Fruit fly (Drosophila melanogaster) whole organism, embryonic: ENCODE data around the gene bsh.

Experiments
- ATbp ChIP-seq: fragments of 200-800 bp; sonication (Bioruptor generic); optimal IDR thresholded peaks from 2 replicates; lab custom pipeline; 2017; ENCODE audit warnings: missing biosample characterization, mild to moderate bottlenecking, missing genetic modification characterization, missing genetic modification reagents
- Blimp-1 ChIP-seq: fragments of 200-800 bp; sonication (Bioruptor generic); optimal IDR thresholded peaks from 3 replicates; lab custom pipeline; 2018; ENCODE audit warnings: missing biosample characterization, missing genetic modification characterization, mild to moderate bottlenecking, moderate library complexity, missing genetic modification reagents
- CG1024 ChIP-seq: fragments of 200-800 bp; sonication (Bioruptor generic); IDR thresholded peaks from 2 replicates; pipeline ENCODE4 v1.3.6; 2022; ENCODE audit warnings: missing biosample characterization, missing genetic modification characterization
- CG10654 ChIP-seq: fragments of 200-800 bp; sonication (Bioruptor generic); optimal IDR thresholded peaks from 2 replicates; lab custom pipeline; 2016; ENCODE audit warnings: missing biosample characterization, missing genetic modification characterization
- CG10979 ChIP-seq: fragments of 200-800 bp; sonication (Bioruptor generic); optimal IDR thresholded peaks from 2 replicates; lab custom pipeline; 2018; ENCODE audit warnings: missing biosample characterization, mild to moderate bottlenecking, missing genetic modification characterization, moderate library complexity
- CG1233 ChIP-seq: fragments of 200-800 bp; sonication (Bioruptor generic); optimal IDR thresholded peaks from 4 replicates; lab custom pipeline; 2018; ENCODE audit warnings: missing biosample characterization, mild to moderate bottlenecking, missing genetic modification characterization
- CG12659 ChIP-seq: fragments of 200-800 bp; sonication (Bioruptor generic); optimal IDR thresholded peaks from 3 replicates; lab custom pipeline; 2017; ENCODE audit warnings: mild to moderate bottlenecking, missing biosample characterization, missing genetic modification reagents, missing genetic modification characterization
- CG16813 ChIP-seq: fragments of 200-800 bp; sonication (Bioruptor generic); IDR thresholded peaks from 3 replicates; pipeline ENCODE4 v1.3.6; 2022; ENCODE audit warnings: missing biosample characterization, missing genetic modification characterization; ENCODE audit not compliant: partially characterized antibody
- CG17328 ChIP-seq: fragments of 200-800 bp; sonication (Bioruptor generic); IDR thresholded peaks from 2 replicates; pipeline ENCODE4 v1.3.6; 2022; ENCODE audit warnings: missing biosample characterization, missing genetic modification characterization
- CG17359 ChIP-seq: fragments of 200-800 bp; sonication (Bioruptor generic); optimal IDR thresholded peaks from 3 replicates; lab custom pipeline; 2018; ENCODE audit warnings: missing biosample characterization, mild to moderate bottlenecking, missing genetic modification characterization, moderate library complexity
- CG17612 ChIP-seq: fragments of 200-800 bp; sonication (Bioruptor generic); IDR thresholded peaks from 2 replicates; pipeline ENCODE4 v1.3.6; 2022; ENCODE audit warnings: missing biosample characterization, missing genetic modification characterization
- CG18011 ChIP-seq: fragments of 200-800 bp; sonication (Bioruptor generic); optimal IDR thresholded peaks from 2 replicates; lab custom pipeline; 2017; ENCODE audit warnings: missing biosample characterization, missing genetic modification characterization, mild to moderate bottlenecking, moderate library complexity, missing genotype
- CG2889 ChIP-seq: fragments of 200-800 bp; sonication (Bioruptor generic); IDR thresholded peaks from 3 replicates; pipeline ENCODE4 v1.3.6; 2022; ENCODE audit warnings: missing biosample characterization, missing genetic modification characterization
- CG32767 ChIP-seq: fragments of 200-800 bp; sonication (Bioruptor generic); IDR thresholded peaks from 2 replicates; pipeline ENCODE4 v1.3.6; 2022; ENCODE audit warnings: missing biosample characterization, missing genetic modification characterization
- CG3281 ChIP-seq: fragments of 200-800 bp; sonication (Bioruptor generic); optimal IDR thresholded peaks from 3 replicates; lab custom pipeline; 2017; ENCODE audit warnings: missing biosample characterization, mild to moderate bottlenecking, missing genetic modification characterization
- CG3847 ChIP-seq: fragments of 200-800 bp; sonication (Bioruptor generic); IDR thresholded peaks from 2 replicates; pipeline ENCODE4 v1.3.6; 2022; ENCODE audit warnings: missing biosample characterization, missing genetic modification characterization
- CG3995 ChIP-seq: fragments of 200-800 bp; sonication (Bioruptor generic); optimal IDR thresholded peaks from 3 replicates; lab custom pipeline; 2016; ENCODE audit warnings: missing biosample characterization, missing genetic modification characterization
- CG42726 ChIP-seq: fragments of 200-800 bp; sonication (Bioruptor generic); IDR thresholded peaks from 2 replicates; pipeline ENCODE4 v1.3.6; 2022; ENCODE audit warnings: missing biosample characterization, missing genetic modification characterization; ENCODE audit not compliant: partially characterized antibody
- CG4617 ChIP-seq: fragments of 200-800 bp; sonication (Bioruptor generic); optimal IDR thresholded peaks from 3 replicates; lab custom pipeline; 2016; ENCODE audit warnings: missing biosample characterization, missing genetic modification characterization, borderline replicate concordance
- CG6689 ChIP-seq: fragments of 200-800 bp; sonication (Bioruptor generic); IDR thresholded peaks from 2 replicates; pipeline ENCODE4 v1.3.6; 2022; ENCODE audit warnings: missing biosample characterization, missing genetic modification characterization
- CG8359 ChIP-seq: fragments of 200-800 bp; sonication (Bioruptor generic); optimal IDR thresholded peaks from 2 replicates; lab custom pipeline; 2017; ENCODE audit warnings: missing biosample characterization, mild to moderate bottlenecking, missing genetic modification characterization, borderline replicate concordance
- CG8765 ChIP-seq: fragments of 200-800 bp; sonication (Bioruptor generic); IDR thresholded peaks from 2 replicates; pipeline ENCODE4 v1.3.6; 2022; ENCODE audit warnings: missing biosample characterization, missing genetic modification characterization
- CG9609 ChIP-seq: fragments of 200-800 bp; sonication (Bioruptor generic); optimal IDR thresholded peaks from 3 replicates; lab custom pipeline; 2016; ENCODE audit warnings: missing biosample characterization, missing genetic modification characterization
- CG9876 ChIP-seq: fragments of 200-800 bp; sonication (Bioruptor generic); optimal IDR thresholded peaks from 2 replicates; lab custom pipeline; 2016; ENCODE audit warnings: missing biosample characterization, missing genetic modification characterization
- CG9932 ChIP-seq: fragments of 200-800 bp; sonication (Bioruptor generic); IDR thresholded peaks from 2 replicates; pipeline ENCODE4 v1.3.6; 2022; ENCODE audit warnings: missing biosample characterization, missing genetic modification characterization
- D ChIP-seq, 2 experiments: fragments of 200-800 bp in 1 of 2; fragments of >200 bp in 1 of 2; sonication (Bioruptor generic) in 1 of 2; optimal IDR thresholded peaks; 2 replicates in 1 of 2; 3 replicates in 1 of 2; lab custom pipeline; 2017; ENCODE audit warnings: mild to moderate bottlenecking in 1 of 2, missing biosample characterization in 1 of 2, missing genetic modification characterization in 1 of 2, missing genetic modification reagents in 1 of 2
- Ets65A ChIP-seq: fragments of 200-800 bp; sonication (Bioruptor generic); peaks from one replicate; lab custom pipeline; 2016; ENCODE audit warnings: missing biosample characterization, missing genetic modification characterization
- HHEX ChIP-seq: fragments of 200-800 bp; sonication (Bioruptor generic); optimal IDR thresholded peaks from 3 replicates; lab custom pipeline; 2017; ENCODE audit warnings: missing biosample characterization, mild to moderate bottlenecking, missing genetic modification characterization, missing genetic modification reagents
- Hsf ChIP-seq: fragments of 200-800 bp; sonication (Bioruptor generic); optimal IDR thresholded peaks from 3 replicates; lab custom pipeline; 2016; ENCODE audit warnings: missing biosample characterization, missing genetic modification characterization
- Oaz ChIP-seq: fragments of 200-800 bp; sonication (Bioruptor generic); IDR thresholded peaks from 2 replicates; pipeline ENCODE4 v1.3.6; 2022; ENCODE audit warnings: missing biosample characterization, missing genetic modification characterization
- Pdp1 ChIP-seq, 2 experiments: fragments of 200-800 bp; sonication (Bioruptor generic); optimal IDR thresholded peaks; 3 replicates each; lab custom pipeline; 2016; ENCODE audit warnings: missing biosample characterization in 2 of 2, missing genetic modification characterization in 2 of 2, mild to moderate bottlenecking in 1 of 2, moderate library complexity in 1 of 2
- Rfx ChIP-seq: fragments of 200-800 bp; sonication (Bioruptor generic); IDR thresholded peaks from 2 replicates; pipeline ENCODE4 v1.3.6; 2022; ENCODE audit warnings: missing biosample characterization, missing genetic modification characterization
- Rx ChIP-seq: fragments of 200-800 bp; sonication (Bioruptor generic); IDR thresholded peaks from 2 replicates; pipeline ENCODE4 v1.3.6; 2022; ENCODE audit warnings: missing biosample characterization, missing genetic modification characterization
- Scr ChIP-seq: fragments of 200-800 bp; sonication (Bioruptor generic); IDR thresholded peaks from 2 replicates; pipeline ENCODE4 v1.3.6; 2022; ENCODE audit warnings: missing biosample characterization, missing genetic modification characterization; ENCODE audit not compliant: partially characterized antibody
- Spps ChIP-seq: fragments of 200-800 bp; sonication (Bioruptor generic); optimal IDR thresholded peaks from 2 replicates; lab custom pipeline; 2018; ENCODE audit warnings: missing biosample characterization, mild to moderate bottlenecking, missing genetic modification characterization
- Sry-δ ChIP-seq: fragments of 200-800 bp; sonication (Bioruptor generic); optimal IDR thresholded peaks from 2 replicates; lab custom pipeline; 2016; ENCODE audit warnings: missing biosample characterization, missing genetic modification characterization
- Ssrp ChIP-seq: fragments of 200-800 bp; sonication (Bioruptor generic); optimal IDR thresholded peaks from 2 replicates; lab custom pipeline; 2018; ENCODE audit warnings: missing biosample characterization, mild to moderate bottlenecking, missing genetic modification characterization, moderate library complexity
- Taf1 ChIP-seq: fragments of 200-800 bp; sonication (Bioruptor generic); IDR thresholded peaks from 2 replicates; pipeline ENCODE4 v1.3.6; 2022; ENCODE audit warnings: missing biosample characterization, missing genetic modification characterization
- amos ChIP-seq: fragments of 200-800 bp; sonication (Bioruptor generic); IDR thresholded peaks from 2 replicates; pipeline ENCODE4 v1.3.6; 2022; ENCODE audit warnings: missing biosample characterization, missing genetic modification characterization; ENCODE audit not compliant: partially characterized antibody
- ap ChIP-seq: fragments of 200-800 bp; sonication (Bioruptor generic); IDR thresholded peaks from 2 replicates; pipeline ENCODE4 v1.3.6; 2022; ENCODE audit warnings: missing biosample characterization, missing genetic modification characterization
- bsh ChIP-seq, 2 experiments: fragments of 200-800 bp; sonication (Bioruptor generic); optimal IDR thresholded peaks; 2 replicates each; lab custom pipeline; 2017 to 2018; ENCODE audit warnings: mild to moderate bottlenecking in 2 of 2, missing biosample characterization in 2 of 2, missing genetic modification characterization in 2 of 2, moderate library complexity in 1 of 2
- chn ChIP-seq: fragments of 200-800 bp; sonication (Bioruptor generic); optimal IDR thresholded peaks from 2 replicates; lab custom pipeline; 2016; ENCODE audit warnings: missing biosample characterization, missing genetic modification characterization
- ems ChIP-seq: fragments of 200-800 bp; sonication (Bioruptor generic); optimal IDR thresholded peaks from 3 replicates; lab custom pipeline; 2016; ENCODE audit warnings: missing biosample characterization, missing genetic modification characterization
- grau ChIP-seq: fragments of 200-800 bp; optimal IDR thresholded peaks from 3 replicates; lab custom pipeline; 2019; ENCODE audit warnings: missing biosample characterization, mild to moderate bottlenecking, missing genetic modification characterization, moderate library complexity
- hb ChIP-seq: fragments of 200-800 bp; sonication (Bioruptor generic); IDR thresholded peaks from 3 replicates; pipeline ENCODE4 v1.3.6; 2022; ENCODE audit warnings: missing biosample characterization, missing genetic modification characterization; ENCODE audit not compliant: partially characterized antibody
- pfk ChIP-seq: fragments of 200-800 bp; sonication (Bioruptor generic); optimal IDR thresholded peaks from 2 replicates; lab custom pipeline; 2018; ENCODE audit warnings: missing biosample characterization, mild to moderate bottlenecking, missing genetic modification characterization, moderate library complexity
- pnt ChIP-seq: fragments of 200-800 bp; sonication (Bioruptor generic); optimal IDR thresholded peaks from 3 replicates; lab custom pipeline; 2016; ENCODE audit warnings: missing biosample characterization, missing genetic modification characterization
- sob ChIP-seq: fragments of 200-800 bp; sonication (Bioruptor generic); IDR thresholded peaks from 2 replicates; pipeline ENCODE4 v1.3.6; 2022; ENCODE audit warnings: missing biosample characterization, missing genetic modification characterization
- tap ChIP-seq: fragments of 200-800 bp; optimal IDR thresholded peaks from 3 replicates; lab custom pipeline; 2019; ENCODE audit warnings: missing biosample characterization, mild to moderate bottlenecking, missing genetic modification characterization, moderate library complexity
- ttk ChIP-seq: fragments of 200-800 bp; sonication (Bioruptor generic); IDR thresholded peaks from 2 replicates; pipeline ENCODE4 v2.1.2; 2022; ENCODE audit warnings: missing biosample characterization, missing genetic modification characterization

Gene bsh

DNA sequence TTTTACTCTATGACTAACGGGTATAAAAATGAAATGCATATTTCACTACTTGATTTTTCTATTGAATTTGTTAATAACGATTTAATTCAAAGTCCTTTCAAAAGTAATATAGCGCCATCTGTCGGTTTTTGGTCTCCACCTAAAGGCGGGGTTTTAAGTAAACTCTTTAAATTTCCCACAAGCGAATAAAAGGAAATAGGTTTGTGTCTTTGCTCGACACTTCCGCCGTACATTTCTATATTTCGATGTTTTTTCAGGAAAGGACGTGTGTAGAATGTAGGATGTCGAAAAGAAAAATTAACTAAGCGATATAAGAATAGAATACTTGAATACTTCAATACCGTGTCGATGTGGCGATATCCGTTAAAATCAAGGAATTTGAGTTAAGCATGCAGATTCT, 48.3 kb upstream of the bsh start (continued):
- TF ChIP-seq Hsf (GFP tag; lab: Kevin White, UChicago): peak; percentile 33
- TF ChIP-seq CG12659: peak; percentile 0
- TF ChIP-seq pnt: no peak
- peak in 1 of 2 experiments; percentile 37 for TF ChIP-seq bsh (GFP tag; optimal IDR thresholded peaks at IDR 0.05; lab: Kevin White, UChicago)
- no peak for TF ChIP-seq Spps
- TF ChIP-seq CG1024: no peak
- no peak for TF ChIP-seq ttk (GFP tag; lab: Robert Waterston, UW)
- TF ChIP-seq CG9876: no peak
- TF ChIP-seq Ssrp (tag; lab: Kevin White, UChicago): peak; percentile 12
- TF ChIP-seq Ets65A (GFP tag; lab: Kevin White, UChicago): peak; percentile 92
- no peak for TF ChIP-seq CG8359
- no peak for TF ChIP-seq ems (GFP tag; lab: Kevin White, UChicago)
- TF ChIP-seq CG1233 (GFP tag; lab: Kevin White, UChicago): peak; percentile 11
- peak; percentile 18 for TF ChIP-seq CG10654 (GFP tag; lab: Kevin White, UChicago)
- no peak for TF ChIP-seq CG3847 (GFP tag; lab: Robert Waterston, UW)
- peak; percentile 2 for TF ChIP-seq CG9609 (GFP tag; lab: Kevin White, UChicago)
- TF ChIP-seq Oaz (GFP tag; lab: Robert Waterston, UW): no peak
- peak; percentile 23 for TF ChIP-seq Sry-δ (GFP tag; lab: Kevin White, UChicago)
- TF ChIP-seq Rfx (GFP tag; lab: Robert Waterston, UW): peak; percentile 41
- no peak for TF ChIP-seq CG32767 (GFP tag; lab: Robert Waterston, UW)
- no peak for TF ChIP-seq sob (GFP tag; lab: Robert Waterston, UW)
- no peak for TF ChIP-seq D (optimal IDR thresholded peaks at IDR 0.05; lab: Kevin White, UChicago)
- TF ChIP-seq D (GFP tag; optimal IDR thresholded peaks at IDR 0.05; lab: Kevin White, UChicago): no peak
- no peak for TF ChIP-seq CG18011 (GFP tag; lab: Kevin White, UChicago)
- no peak for TF ChIP-seq ATbp (GFP tag; lab: Kevin White, UChicago)
- TF ChIP-seq CG17328 (GFP tag; lab: Robert Waterston, UW): 0 out of 2 replicates have a peak, but pooled peaks have one; percentile 12
- TF ChIP-seq HHEX: no peak
- no peak for TF ChIP-seq CG3995 (GFP tag; lab: Kevin White, UChicago)
- no peak for TF ChIP-seq CG4617 (GFP tag; lab: Kevin White, UChicago)
- peak; percentile 12 for TF ChIP-seq grau (tag; lab: Kevin White, UChicago)
- peak; percentile 10 for TF ChIP-seq pfk
- no peak for TF ChIP-seq CG17612 (GFP tag; lab: Robert Waterston, UW)
- TF ChIP-seq CG10979: peak; percentile 9
- TF ChIP-seq CG16813 (GFP tag; lab: Robert Waterston, UW): 0 out of 3 replicates have a peak, but pooled peaks have one; percentile 37
- no peak for TF ChIP-seq ap (GFP tag; lab: Robert Waterston, UW)
- TF ChIP-seq CG3281 (GFP tag; lab: Kevin White, UChicago): no peak
- peak; percentile 8; the same call in 1 of the 2 replicates for TF ChIP-seq Rx
- no peak for TF ChIP-seq tap (tag; lab: Kevin White, UChicago)
- TF ChIP-seq Scr (GFP tag; lab: Robert Waterston, UW): no peak
- TF ChIP-seq CG8765: no peak
- no peak for TF ChIP-seq CG9932 (GFP tag; lab: Robert Waterston, UW)
- TF ChIP-seq amos (GFP tag; lab: Robert Waterston, UW): peak; percentile 66
- TF ChIP-seq Blimp-1 (GFP tag; lab: Kevin White, UChicago): no peak
- TF ChIP-seq CG17359 (tag; lab: Kevin White, UChicago): peak; percentile 35
- TF ChIP-seq Taf1 (GFP tag; lab: Robert Waterston, UW): no peak
- no peak for TF ChIP-seq chn (GFP tag; lab: Kevin White, UChicago)
- no peak for TF ChIP-seq hb
- no peak for TF ChIP-seq CG6689
- TF ChIP-seq Pdp1 (GFP tag; optimal IDR thresholded peaks at IDR 0.05; lab: Kevin White, UChicago): peak in 1 of 2 experiments; percentile 13
- TF ChIP-seq CG2889 (GFP tag; lab: Robert Waterston, UW): no peak
- 0 out of 2 replicates have a peak, but pooled peaks have one; percentile 40 for TF ChIP-seq CG42726 (GFP tag; lab: Robert Waterston, UW)
